Worm (Caenorhabditis elegans) whole organism, L1 larva: Measurements from ENCODE around the gene F26A1.4.

ENCODE experiments used
- C04F5.9 ChIP-seq: sonication (generic microtip); optimal IDR thresholded peaks from 2 replicates; lab custom pipeline; 2016; ENCODE audit warnings: missing genetic modification characterization, missing compliant biosample characterization
- C16A3.4 ChIP-seq: fragments of 150-350 bp; optimal IDR thresholded peaks from 2 replicates; lab custom pipeline; 2014; ENCODE audit warnings: missing biosample characterization, missing genetic modification characterization
- F16B12.6 ChIP-seq: fragments of 150-350 bp; optimal IDR thresholded peaks from 2 replicates; lab custom pipeline; 2014; ENCODE audit warnings: missing biosample characterization, missing genetic modification characterization
- aha-1 ChIP-seq: fragments of 150-350 bp; optimal IDR thresholded peaks from 2 replicates; lab custom pipeline; 2014; ENCODE audit warnings: missing biosample characterization, missing genetic modification characterization
- aly-2 ChIP-seq: fragments of 150-350 bp; optimal IDR thresholded peaks from 2 replicates; lab custom pipeline; 2014; ENCODE audit warnings: missing biosample characterization, missing genetic modification characterization
- ama-1 ChIP-seq: fragments of 150-350 bp; optimal IDR thresholded peaks from 2 replicates; lab custom pipeline; 2014
- ceh-82 ChIP-seq, 3 experiments: fragments of 150-350 bp in 1 of 3; sonication (generic microtip) in 2 of 3; optimal IDR thresholded peaks; 2 replicates each; lab custom pipeline; 2014 to 2017; ENCODE audit warnings: missing biosample characterization in 3 of 3, missing genetic modification characterization in 3 of 3
- ceh-90 ChIP-seq: sonication (generic microtip); optimal IDR thresholded peaks from 2 replicates; lab custom pipeline; 2016; ENCODE audit warnings: missing genetic modification characterization, missing compliant biosample characterization
- dpl-1 ChIP-seq, 3 experiments: fragments of 150-350 bp in 2 of 3; sonication (generic microtip) in 1 of 3; optimal IDR thresholded peaks; 2 replicates each; lab custom pipeline; 2014 to 2017; ENCODE audit warnings: missing biosample characterization in 3 of 3, missing genetic modification characterization in 3 of 3, missing genetic modification reagents in 3 of 3
- efl-3 ChIP-seq: fragments of 200-800 bp; sonication (Bioruptor generic); optimal IDR thresholded peaks from 2 replicates; lab custom pipeline; 2018; ENCODE audit warnings: mild to moderate bottlenecking, missing genetic modification characterization, missing compliant biosample characterization
- egl-27 ChIP-seq, 2 experiments: fragments of 150-350 bp in 1 of 2; sonication (generic microtip); optimal IDR thresholded peaks; 3 replicates each; lab custom pipeline; 2017 to 2018; ENCODE audit warnings: missing biosample characterization in 2 of 2, missing genetic modification characterization in 2 of 2, missing genetic modification reagents in 2 of 2
- elt-2 ChIP-seq: sonication (generic microtip); optimal IDR thresholded peaks from 2 replicates; lab custom pipeline; 2016; ENCODE audit warnings: missing genetic modification characterization, mild to moderate bottlenecking, inconsistent platforms, missing compliant biosample characterization, missing genetic modification reagents
- fkh-10 ChIP-seq: sonication (generic microtip); optimal IDR thresholded peaks from 2 replicates; lab custom pipeline; 2017; ENCODE audit warnings: missing biosample characterization, missing genetic modification reagents, missing genetic modification characterization
- hlh-4 ChIP-seq: sonication (generic microtip); optimal IDR thresholded peaks from 2 replicates; lab custom pipeline; 2016; ENCODE audit warnings: mild to moderate bottlenecking, missing genetic modification characterization, missing compliant biosample characterization
- irx-1 ChIP-seq: sonication (generic microtip); optimal IDR thresholded peaks from 2 replicates; lab custom pipeline; 2016; ENCODE audit warnings: missing genetic modification characterization, missing compliant biosample characterization
- isw-1 ChIP-seq: fragments of 200-800 bp; sonication (Bioruptor generic); IDR thresholded peaks from 2 replicates; pipeline ENCODE4 v1.3.6; 2022; ENCODE audit warnings: missing genetic modification characterization, missing compliant biosample characterization
- lin-13 ChIP-seq: fragments of 150-350 bp; optimal IDR thresholded peaks from 2 replicates; lab custom pipeline; 2014; ENCODE audit warnings: missing biosample characterization, missing genetic modification reagents, missing genetic modification characterization
- lin-14 ChIP-seq: fragments of 200-800 bp; sonication (Bioruptor generic); optimal IDR thresholded peaks from 2 replicates; lab custom pipeline; 2018; ENCODE audit warnings: mild to moderate bottlenecking, missing genetic modification characterization, moderate library complexity, missing compliant biosample characterization
- lin-35 ChIP-seq, 2 experiments: fragments of 150-350 bp; optimal IDR thresholded peaks; 2 replicates each; lab custom pipeline; 2014; ENCODE audit warnings: missing biosample characterization in 2 of 2, missing genetic modification characterization in 2 of 2, missing genetic modification reagents in 2 of 2
- lin-39 ChIP-seq: fragments of 150-350 bp; optimal IDR thresholded peaks from 2 replicates; lab custom pipeline; 2014; ENCODE audit warnings: missing biosample characterization, missing genetic modification reagents, missing genetic modification characterization
- lir-3 ChIP-seq: sonication (generic microtip); optimal IDR thresholded peaks from 2 replicates; lab custom pipeline; 2016; ENCODE audit warnings: mild to moderate bottlenecking, missing genetic modification characterization, moderate library complexity, missing compliant biosample characterization; ENCODE audit not compliant: poor library complexity
- lsy-2 ChIP-seq, 2 experiments: fragments of 150-350 bp; optimal IDR thresholded peaks; 2 replicates each; lab custom pipeline; 2014; ENCODE audit warnings: missing biosample characterization in 2 of 2, missing genetic modification characterization in 2 of 2
- mab-9 ChIP-seq: fragments of 200-800 bp; sonication (Bioruptor generic); IDR thresholded peaks from 2 replicates; pipeline ENCODE4 v1.3.6; 2022; ENCODE audit warnings: missing genetic modification reagents, missing genetic modification characterization, missing compliant biosample characterization
- mdl-1 ChIP-seq, 2 experiments: fragments of 150-350 bp; optimal IDR thresholded peaks; 2 replicates each; lab custom pipeline; 2014 to 2017; ENCODE audit warnings: missing biosample characterization in 2 of 2, missing genetic modification characterization in 2 of 2, inconsistent platforms in 1 of 2
- mep-1 ChIP-seq: fragments of 150-350 bp; optimal IDR thresholded peaks from 2 replicates; lab custom pipeline; 2014; ENCODE audit warnings: missing biosample characterization, missing genetic modification characterization
- nhr-11 ChIP-seq: fragments of 150-350 bp; optimal IDR thresholded peaks from 2 replicates; lab custom pipeline; 2014; ENCODE audit warnings: missing biosample characterization, missing genetic modification characterization
- nhr-12 ChIP-seq: sonication (generic microtip); optimal IDR thresholded peaks from 2 replicates; lab custom pipeline; 2017; ENCODE audit warnings: missing biosample characterization, missing genetic modification characterization
- nhr-237 ChIP-seq: fragments of 150-350 bp; optimal IDR thresholded peaks from 2 replicates; lab custom pipeline; 2014; ENCODE audit warnings: missing biosample characterization, missing genetic modification characterization
- nhr-71 ChIP-seq: sonication (generic microtip); optimal IDR thresholded peaks from 2 replicates; lab custom pipeline; 2016; ENCODE audit warnings: mild to moderate bottlenecking, missing genetic modification characterization, moderate library complexity, missing compliant biosample characterization
- nhr-76 ChIP-seq: sonication (generic microtip); optimal IDR thresholded peaks from 2 replicates; lab custom pipeline; 2017; ENCODE audit warnings: missing biosample characterization, missing genetic modification characterization
- nhr-77 ChIP-seq: fragments of 150-350 bp; optimal IDR thresholded peaks from 2 replicates; lab custom pipeline; 2014; ENCODE audit warnings: missing biosample characterization, missing genetic modification characterization
- nhr-85 ChIP-seq: sonication (generic microtip); peaks from one replicate; lab custom pipeline; 2016; ENCODE audit warnings: missing genetic modification characterization, inconsistent platforms, missing compliant biosample characterization
- pqm-1 ChIP-seq: sonication (generic microtip); optimal IDR thresholded peaks from 3 replicates; lab custom pipeline; 2017; ENCODE audit warnings: missing biosample characterization, missing genetic modification characterization
- rnt-1 ChIP-seq: sonication (generic microtip); optimal IDR thresholded peaks from 2 replicates; lab custom pipeline; 2016; ENCODE audit warnings: mild to moderate bottlenecking, missing genetic modification characterization, moderate library complexity, missing compliant biosample characterization
- sptf-1 ChIP-seq: fragments of 150-350 bp; optimal IDR thresholded peaks from 2 replicates; lab custom pipeline; 2014; ENCODE audit warnings: missing biosample characterization, missing genetic modification characterization
- tbx-2 ChIP-seq: sonication (generic microtip); optimal IDR thresholded peaks from 2 replicates; lab custom pipeline; 2016; ENCODE audit warnings: missing genetic modification characterization, missing compliant biosample characterization
- unc-130 ChIP-seq: fragments of 150-350 bp; optimal IDR thresholded peaks from 2 replicates; lab custom pipeline; 2017; ENCODE audit warnings: missing biosample characterization, missing genetic modification characterization, inconsistent platforms
- unc-62 ChIP-seq: fragments of 150-350 bp; optimal IDR thresholded peaks from 2 replicates; lab custom pipeline; 2014; ENCODE audit warnings: missing biosample characterization, missing genetic modification reagents, missing genetic modification characterization
- ztf-11 ChIP-seq, 2 experiments: sonication (generic microtip); optimal IDR thresholded peaks; 2 replicates each; lab custom pipeline; 2016 to 2017; ENCODE audit warnings: missing genetic modification characterization in 2 of 2, missing biosample characterization in 1 of 2, missing compliant biosample characterization in 1 of 2
- ztf-4 ChIP-seq: fragments of 150-350 bp; optimal IDR thresholded peaks from 2 replicates; lab custom pipeline; 2014; ENCODE audit warnings: missing biosample characterization, missing genetic modification characterization

F26A1.4 gene

ce11 chrIII:4802707-4803106 is 14.6 kb upstream of the F26A1.4 start, which contains the start of gene metl-5:
TSS of gene metl-5 (plus strand) at chrIII:4803007.
- TF ChIP-seq hlh-4 (tag; lab: Kevin White, UChicago) (no peak), dpl-1 (GFP tag; optimal IDR thresholded peaks at IDR 0.05; lab: Kevin White, UChicago) (no peak), nhr-85 (tag; lab: Kevin White, UChicago) (no peak), ama-1 (no peak), unc-62 (GFP tag; lab: Kevin White, UChicago) (no peak), efl-3 (no peak), nhr-11 (tag; lab: Kevin White, UChicago) (no peak), lir-3 (tag; lab: Kevin White, UChicago) (no peak), lin-35 (GFP tag; optimal IDR thresholded peaks at IDR 0.05; lab: Kevin White, UChicago) (no peak), mep-1 (no peak), aly-2 (tag; lab: Kevin White, UChicago) (no peak), aha-1 (tag; lab: Kevin White, UChicago) (no peak), rnt-1 (tag; lab: Kevin White, UChicago) (no peak), pqm-1 (tag; lab: Kevin White, UChicago) (no peak), F16B12.6 (no peak), nhr-71 (no peak), ceh-82 (tag; optimal IDR thresholded peaks at IDR 0.05; lab: Kevin White, UChicago) (no peak), ztf-4 (tag; lab: Kevin White, UChicago) (no peak)

DNA sequence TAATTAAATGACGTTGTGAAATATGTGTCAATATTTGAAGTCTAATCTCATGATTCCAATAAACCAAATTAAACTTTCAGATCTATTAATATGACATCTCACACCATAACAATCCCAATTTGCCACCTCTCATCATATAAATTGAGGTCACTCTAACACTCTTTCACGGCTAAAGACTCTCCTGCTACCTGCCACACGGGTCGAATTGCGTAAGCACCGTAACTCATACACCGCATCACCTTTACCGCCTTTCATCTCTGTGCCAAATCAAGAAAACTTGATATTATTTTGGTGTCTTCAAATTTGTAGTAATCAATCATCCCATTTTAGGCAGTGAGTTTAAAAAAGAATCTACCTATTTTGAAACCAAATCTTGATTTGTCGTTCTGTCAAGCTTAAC is 11.0 kb upstream of the F26A1.4 start:
- TF ChIP-seq lin-14 (no peak), elt-2 (tag; lab: Kevin White, UChicago) (no peak), aly-2 (tag; lab: Kevin White, UChicago) (no peak), C16A3.4 (no peak), ceh-90 (no peak), nhr-76 (tag; lab: Kevin White, UChicago) (no peak), unc-130 (tag; lab: Kevin White, UChicago) (no peak), lin-39 (tag; lab: Kevin White, UChicago) (no peak), nhr-77 (tag; lab: Kevin White, UChicago) (no peak), C04F5.9 (no peak), lin-35 (GFP tag; optimal IDR thresholded peaks at IDR 0.05; lab: Kevin White, UChicago) (no peak), tbx-2 (no peak), nhr-237 (tag; lab: Kevin White, UChicago) (no peak), F16B12.6 (no peak), sptf-1 (tag; lab: Kevin White, UChicago) (no peak), ama-1 (no peak), mdl-1 (tag; optimal IDR thresholded peaks at IDR 0.05; lab: Kevin White, UChicago) (no peak)

DNA sequence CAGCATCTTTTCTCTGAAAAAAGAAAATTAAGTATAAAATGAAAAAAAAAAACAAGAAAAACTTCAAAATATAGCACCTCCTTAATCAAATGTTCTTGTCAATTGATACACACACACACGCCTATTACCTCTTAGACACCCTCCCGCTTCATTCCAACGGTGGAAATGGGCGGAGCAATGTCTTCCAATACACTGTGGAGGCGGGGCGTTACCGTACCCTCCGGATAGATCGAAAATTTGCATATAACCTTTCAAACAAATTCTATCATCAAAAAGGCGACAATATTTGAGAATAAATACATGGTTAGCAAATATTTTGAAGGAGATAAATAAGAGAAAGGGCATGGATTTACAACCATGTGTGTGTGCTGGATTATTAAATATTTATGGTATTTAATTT is 9.3 kb upstream of the F26A1.4 start:
- TF ChIP-seq irx-1 (tag; lab: Kevin White, UChicago) (no peak), lsy-2 (tag; optimal IDR thresholded peaks at IDR 0.05; lab: Kevin White, UChicago) (peak in 1 of 2 experiments; percentile 51)

DNA sequence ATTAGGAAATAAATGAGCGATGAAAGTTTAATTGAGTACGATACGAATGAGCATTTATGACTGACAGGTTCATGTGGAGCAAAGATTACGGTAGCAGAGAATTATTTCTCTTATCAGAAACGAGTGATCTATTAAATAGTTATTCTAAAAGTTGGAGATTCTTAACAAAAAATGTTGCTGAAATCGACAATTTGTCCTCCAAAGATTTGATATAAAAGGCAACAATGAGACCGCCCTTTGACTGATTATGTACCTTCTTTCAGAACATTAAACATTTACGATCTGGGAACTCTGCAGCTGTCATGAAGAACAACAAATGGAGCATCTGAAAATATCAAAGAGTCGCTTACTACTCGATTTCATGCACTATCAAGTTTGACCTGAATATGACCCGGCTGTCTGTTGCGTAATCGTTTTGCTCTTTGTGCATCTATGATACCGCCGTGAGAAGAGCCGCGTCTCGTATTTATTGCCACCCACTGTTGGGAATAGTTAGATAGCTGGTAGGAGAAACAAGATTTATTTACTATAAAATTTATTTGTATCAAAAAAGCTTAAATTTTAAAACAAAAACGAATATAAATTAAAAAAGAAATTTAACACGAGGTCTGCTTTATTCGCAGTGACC is 7.7 kb upstream of the F26A1.4 start, which contains the start of gene pal-1:
pal-1 (minus strand) TSS at position 51 of the 628 bp plus-strand sequence.
- no peak for TF ChIP-seq irx-1 (tag; lab: Kevin White, UChicago)
- no peak for TF ChIP-seq ztf-11 (tag; optimal IDR thresholded peaks at IDR 0.05; lab: Kevin White, UChicago)
- no peak for TF ChIP-seq lir-3 (tag; lab: Kevin White, UChicago)
- TF ChIP-seq isw-1, result no peak
- TF ChIP-seq egl-27 (tag; optimal IDR thresholded peaks at IDR 0.05; lab: Kevin White, UChicago), result no peak
- no peak for TF ChIP-seq lin-14
- no peak for TF ChIP-seq ceh-82 (tag; optimal IDR thresholded peaks at IDR 0.05; lab: Kevin White, UChicago)
- no peak for TF ChIP-seq fkh-10 (GFP tag; lab: Kevin White, UChicago)
- TF ChIP-seq nhr-12 (tag; lab: Kevin White, UChicago), result no peak
- no peak for TF ChIP-seq hlh-4 (tag; lab: Kevin White, UChicago)
- no peak for TF ChIP-seq lin-13
- TF ChIP-seq lin-39 (tag; lab: Kevin White, UChicago), result no peak
- TF ChIP-seq nhr-71, result no peak
- TF ChIP-seq pqm-1 (tag; lab: Kevin White, UChicago), result no peak
- TF ChIP-seq mab-9 (GFP tag; lab: Robert Waterston, UW), result no peak
- TF ChIP-seq efl-3, result no peak
- no peak for TF ChIP-seq dpl-1 (GFP tag; optimal IDR thresholded peaks at IDR 0.05; lab: Kevin White, UChicago)
- no peak for TF ChIP-seq nhr-11 (tag; lab: Kevin White, UChicago)
